Worm (Caenorhabditis elegans): ENCODE measurements around the gene B0432.7.

Gene B0432.7

ce11 chrII:219846-220503 is 53.8 kb downstream of the B0432.7 start:
- no peak for TF ChIP-seq unc-62 (GFP tag; optimal IDR thresholded peaks at IDR 0.05)

- TF ChIP-seq unc-62 (GFP tag; optimal IDR thresholded peaks at IDR 0.05), result no peak
Observed at ce11 chrII:217308-217707, 56.5 kb downstream of the B0432.7 start.

ce11 chrII:216598-216997 is 57.2 kb downstream of the B0432.7 start, which contains the start of gene F48A11.4:
TSS of gene F48A11.4 (minus strand) at chrII:216621.
- TF ChIP-seq unc-62 (GFP tag; optimal IDR thresholded peaks at IDR 0.05), result no peak

Measured in whole organism, dauer.